Fruit fly (Drosophila melanogaster): ENCODE results near the gene CG13992.

CG13992 gene

DNA sequence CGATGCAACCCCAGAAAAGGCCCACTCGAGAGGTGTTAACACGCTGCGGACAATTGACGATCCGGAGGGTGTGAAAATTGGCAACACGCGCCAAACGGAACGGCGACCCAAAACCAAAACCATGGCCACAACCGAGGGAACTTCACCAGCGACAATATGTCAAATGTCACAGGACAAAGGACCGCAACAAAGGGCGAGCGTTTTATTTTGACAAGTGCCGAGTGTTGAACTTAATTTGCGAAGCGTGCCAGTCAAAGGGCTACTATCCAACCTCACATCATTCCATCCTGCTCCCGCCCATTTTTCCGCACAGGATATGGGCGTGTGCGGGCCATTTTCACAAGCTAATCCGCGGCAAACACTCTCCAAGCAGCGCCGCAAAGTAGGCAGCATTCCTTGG lies 40.2 kb downstream of the CG13992 start:
- TF ChIP-seq Mnt (GFP tag; optimal IDR thresholded peaks at IDR 0.05) = no peak
- TF ChIP-seq CG1620 (GFP tag; optimal IDR thresholded peaks at IDR 0.05) = no peak
- no peak for TF ChIP-seq Crg-1 (GFP tag; optimal IDR thresholded peaks at IDR 0.05)
- TF ChIP-seq ovo (GFP tag; optimal IDR thresholded peaks at IDR 0.05) = no peak
- TF ChIP-seq tj (GFP tag; optimal IDR thresholded peaks at IDR 0.05) = no peak
- no peak for TF ChIP-seq CG7045 (GFP tag; optimal IDR thresholded peaks at IDR 0.05)
- TF ChIP-seq CG7101 (tag; optimal IDR thresholded peaks at IDR 0.05) = no peak
- TF ChIP-seq bab1 (GFP tag; optimal IDR thresholded peaks at IDR 0.05) = no peak
- TF ChIP-seq CG5204 (GFP tag; optimal IDR thresholded peaks at IDR 0.05) = no peak
- TF ChIP-seq CG11617 (GFP tag; optimal IDR thresholded peaks at IDR 0.05) = no peak
- TF ChIP-seq toe (GFP tag; optimal IDR thresholded peaks at IDR 0.05) = no peak
- TF ChIP-seq pad (GFP tag; optimal IDR thresholded peaks at IDR 0.05) = no peak
- TF ChIP-seq Clk (GFP tag; optimal IDR thresholded peaks at IDR 0.05) = no peak
- no peak for TF ChIP-seq kay (GFP tag; ENCODE audit: borderline replicate concordance)
- no peak for TF ChIP-seq CG14711 (tag; optimal IDR thresholded peaks at IDR 0.05)
- no peak for TF ChIP-seq CG12768 (GFP tag; optimal IDR thresholded peaks at IDR 0.05)
- TF ChIP-seq cnc (optimal IDR thresholded peaks at IDR 0.05) = no peak
- no peak for TF ChIP-seq Hr96 (GFP tag; optimal IDR thresholded peaks at IDR 0.05)
- TF ChIP-seq CG33017 (tag; optimal IDR thresholded peaks at IDR 0.05) = no peak

dm6 chr2L:5925637-5926036 lies 41.9 kb downstream of the CG13992 start, which contains the start of gene dsf:
Gene dsf, plus strand, starts transcription at chr2L:5925937.
- TF ChIP-seq bab1 (GFP tag; optimal IDR thresholded peaks at IDR 0.05) (no peak), CG12768 (GFP tag; optimal IDR thresholded peaks at IDR 0.05) (no peak)

DNA sequence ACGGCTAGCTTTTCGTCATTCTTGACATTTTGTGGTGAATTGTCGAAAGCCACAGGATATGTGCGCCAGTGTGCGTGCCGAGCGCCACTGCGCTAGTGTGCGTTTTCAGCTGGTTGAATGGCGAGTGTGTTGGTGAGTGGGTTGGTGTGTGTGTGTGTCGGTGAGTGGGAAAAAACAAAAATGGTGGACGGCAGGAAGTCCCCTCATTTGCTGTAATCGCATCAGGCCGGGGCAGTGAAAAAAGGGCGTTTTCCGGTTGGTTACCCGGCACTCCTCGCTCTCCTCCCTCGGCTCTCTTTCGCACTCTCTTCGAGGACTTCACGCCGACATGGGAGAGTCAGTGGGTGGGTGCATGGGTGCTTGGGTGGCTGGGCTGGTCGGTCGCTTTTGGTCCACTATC lies 42.4 kb downstream of the CG13992 start:
- TF ChIP-seq ovo (GFP tag; optimal IDR thresholded peaks at IDR 0.05) = no peak

- TF ChIP-seq Hr96 (GFP tag; optimal IDR thresholded peaks at IDR 0.05) (no peak), pad (GFP tag; optimal IDR thresholded peaks at IDR 0.05) (no peak), ovo (GFP tag; optimal IDR thresholded peaks at IDR 0.05) (no peak), CG7045 (GFP tag; optimal IDR thresholded peaks at IDR 0.05) (no peak), Mnt (GFP tag; optimal IDR thresholded peaks at IDR 0.05) (no peak), Clk (GFP tag; optimal IDR thresholded peaks at IDR 0.05) (no peak), bab1 (GFP tag; optimal IDR thresholded peaks at IDR 0.05) (no peak), toe (GFP tag; optimal IDR thresholded peaks at IDR 0.05) (no peak), CG1620 (GFP tag; optimal IDR thresholded peaks at IDR 0.05) (no peak), CG5204 (GFP tag; optimal IDR thresholded peaks at IDR 0.05) (no peak), cnc (optimal IDR thresholded peaks at IDR 0.05) (no peak)
Measured at dm6 chr2L:5923603-5924138, 43.9 kb downstream of the CG13992 start, which contains the start of gene CG9016. Gene CG9016, minus strand, starts transcription at chr2L:5923653.

All from whole organism, adult.